Fruit fly (Drosophila melanogaster) whole organism, adult: ENCODE results near the gene CG7910.

Experiments
- CG11617 ChIP-seq: fragments of 200-800 bp; sonication (Bioruptor generic); optimal IDR thresholded peaks from 2 replicates; lab custom pipeline; 2017; ENCODE audit warnings: mild to moderate bottlenecking, missing biosample characterization, missing genetic modification reagents, missing genetic modification characterization
- CG12768 ChIP-seq: fragments of 200-800 bp; sonication (Bioruptor generic); optimal IDR thresholded peaks from 2 replicates; lab custom pipeline; 2017; ENCODE audit warnings: missing biosample characterization, missing genetic modification characterization, mild to moderate bottlenecking, moderate library complexity, missing genetic modification reagents
- CG14711 ChIP-seq: fragments of 200-800 bp; sonication (Bioruptor generic); optimal IDR thresholded peaks from 2 replicates; lab custom pipeline; 2018; ENCODE audit warnings: missing biosample characterization, mild to moderate bottlenecking, missing genetic modification characterization, moderate library complexity
- CG1620 ChIP-seq: fragments of 200-800 bp; sonication (Bioruptor generic); optimal IDR thresholded peaks from 2 replicates; lab custom pipeline; 2016; ENCODE audit warnings: missing biosample characterization, missing genetic modification characterization
- CG33017 ChIP-seq: fragments of 200-800 bp; sonication (Bioruptor generic); optimal IDR thresholded peaks from 2 replicates; lab custom pipeline; 2018; ENCODE audit warnings: missing biosample characterization, mild to moderate bottlenecking, missing genetic modification characterization, moderate library complexity
- CG5204 ChIP-seq: fragments of 200-800 bp; sonication (Bioruptor generic); optimal IDR thresholded peaks from 2 replicates; lab custom pipeline; 2016; ENCODE audit warnings: missing biosample characterization, missing genetic modification characterization
- CG7045 ChIP-seq: fragments of 200-800 bp; sonication (Bioruptor generic); optimal IDR thresholded peaks from 2 replicates; lab custom pipeline; 2017; ENCODE audit warnings: missing biosample characterization, mild to moderate bottlenecking, missing genetic modification characterization
- CG7101 ChIP-seq: fragments of 200-800 bp; sonication (Bioruptor generic); optimal IDR thresholded peaks from 2 replicates; lab custom pipeline; 2018; ENCODE audit warnings: missing biosample characterization, mild to moderate bottlenecking, missing genetic modification characterization, moderate library complexity
- Clk ChIP-seq: fragments of 200-800 bp; sonication (Bioruptor generic); optimal IDR thresholded peaks from 2 replicates; lab custom pipeline; 2017; ENCODE audit warnings: missing biosample characterization, missing genetic modification characterization
- Crg-1 ChIP-seq: fragments of 200-800 bp; sonication (Bioruptor generic); optimal IDR thresholded peaks from 2 replicates; lab custom pipeline; 2016; ENCODE audit warnings: missing biosample characterization, missing genetic modification characterization
- Hr96 ChIP-seq: fragments of 200-800 bp; sonication (Bioruptor generic); optimal IDR thresholded peaks from 2 replicates; lab custom pipeline; 2016; ENCODE audit warnings: missing biosample characterization, missing genetic modification characterization
- Mnt ChIP-seq: fragments of 200-800 bp; sonication (Bioruptor generic); optimal IDR thresholded peaks from 2 replicates; lab custom pipeline; 2016; ENCODE audit warnings: missing biosample characterization, mild to moderate bottlenecking, missing genetic modification characterization
- bab1 ChIP-seq: fragments of 200-800 bp; sonication (Bioruptor generic); optimal IDR thresholded peaks from 3 replicates; lab custom pipeline; 2019; ENCODE audit warnings: missing biosample characterization, mild to moderate bottlenecking, missing genetic modification characterization, moderate library complexity
- cic ChIP-seq: fragments of 200-800 bp; sonication (Bioruptor generic); optimal IDR thresholded peaks from 2 replicates; lab custom pipeline; 2017; ENCODE audit warnings: missing biosample characterization, mild to moderate bottlenecking, missing genetic modification characterization, moderate library complexity
- cnc ChIP-seq, 2 experiments: fragments of >200 bp; optimal IDR thresholded peaks; 2 replicates each; lab custom pipeline; 2017
- kay ChIP-seq: fragments of 200-800 bp; sonication (Bioruptor generic); peaks from one replicate; lab custom pipeline; 2016; ENCODE audit warnings: missing biosample characterization, missing genetic modification characterization, borderline replicate concordance
- ovo ChIP-seq: fragments of 200-800 bp; sonication (Bioruptor generic); optimal IDR thresholded peaks from 2 replicates; lab custom pipeline; 2016; ENCODE audit warnings: missing biosample characterization, missing genetic modification characterization
- pad ChIP-seq: fragments of 200-800 bp; sonication (Bioruptor generic); optimal IDR thresholded peaks from 3 replicates; lab custom pipeline; 2017; ENCODE audit warnings: missing biosample characterization, missing genetic modification characterization, mild to moderate bottlenecking, moderate library complexity, missing genetic modification reagents
- tj ChIP-seq: fragments of 200-800 bp; sonication (Bioruptor generic); optimal IDR thresholded peaks from 3 replicates; lab custom pipeline; 2017; ENCODE audit warnings: missing biosample characterization, mild to moderate bottlenecking, missing genetic modification characterization, moderate library complexity
- toe ChIP-seq: fragments of 200-800 bp; sonication (Bioruptor generic); optimal IDR thresholded peaks from 2 replicates; lab custom pipeline; 2016; ENCODE audit warnings: missing biosample characterization, missing genetic modification characterization

Gene CG7910

DNA sequence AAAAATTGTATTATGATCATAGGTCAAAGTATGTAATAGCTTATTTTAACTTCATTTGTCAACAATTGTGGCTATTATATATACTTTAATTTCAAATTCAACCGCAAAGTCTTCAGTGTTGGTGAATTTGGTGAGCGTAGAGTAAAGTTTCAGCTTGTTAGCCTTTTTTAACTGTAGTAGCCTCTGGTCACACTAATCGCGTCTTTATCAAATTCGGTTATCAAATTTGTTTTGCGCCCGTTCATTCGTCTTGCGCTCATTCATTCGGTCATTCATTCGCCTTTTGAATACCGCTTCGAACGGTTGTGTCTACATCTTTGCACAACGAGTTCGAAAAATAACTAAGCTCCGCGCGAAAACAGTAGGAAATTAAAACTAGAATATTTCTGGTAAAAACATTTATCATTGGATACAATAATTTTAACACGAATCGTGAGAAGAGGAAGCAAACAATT, 18.1 kb downstream of the CG7910 start, which contains the start of gene puc:
puc (plus strand) TSS at position 245 of the 455 bp plus-strand sequence.
- TF ChIP-seq CG11617 (GFP tag; lab: Kevin White, UChicago) (peak; percentile 33), toe (GFP tag; lab: Kevin White, UChicago) (peak; percentile 1), CG12768 (GFP tag; lab: Kevin White, UChicago) (peak; percentile 55), Clk (no peak), CG7045 (GFP tag; lab: Kevin White, UChicago) (no peak), cnc (optimal IDR thresholded peaks at IDR 0.05; lab: Kevin White, UChicago) (no peak), Hr96 (GFP tag; lab: Kevin White, UChicago) (peak; percentile 16), cic (GFP tag; lab: Kevin White, UChicago) (peak; percentile 79), tj (GFP tag; lab: Kevin White, UChicago) (peak; percentile 25), ovo (GFP tag; lab: Kevin White, UChicago) (no peak), CG1620 (GFP tag; lab: Kevin White, UChicago) (peak; percentile 63), bab1 (peak; percentile 67), Mnt (GFP tag; lab: Kevin White, UChicago) (peak; percentile 75), CG14711 (no peak), pad (GFP tag; lab: Kevin White, UChicago) (no peak), CG33017 (peak; percentile 66), CG5204 (peak; percentile 20), CG7101 (tag; lab: Kevin White, UChicago) (peak; percentile 60), Crg-1 (GFP tag; lab: Kevin White, UChicago) (peak; percentile 27), kay (GFP tag; lab: Kevin White, UChicago) (no peak)

DNA sequence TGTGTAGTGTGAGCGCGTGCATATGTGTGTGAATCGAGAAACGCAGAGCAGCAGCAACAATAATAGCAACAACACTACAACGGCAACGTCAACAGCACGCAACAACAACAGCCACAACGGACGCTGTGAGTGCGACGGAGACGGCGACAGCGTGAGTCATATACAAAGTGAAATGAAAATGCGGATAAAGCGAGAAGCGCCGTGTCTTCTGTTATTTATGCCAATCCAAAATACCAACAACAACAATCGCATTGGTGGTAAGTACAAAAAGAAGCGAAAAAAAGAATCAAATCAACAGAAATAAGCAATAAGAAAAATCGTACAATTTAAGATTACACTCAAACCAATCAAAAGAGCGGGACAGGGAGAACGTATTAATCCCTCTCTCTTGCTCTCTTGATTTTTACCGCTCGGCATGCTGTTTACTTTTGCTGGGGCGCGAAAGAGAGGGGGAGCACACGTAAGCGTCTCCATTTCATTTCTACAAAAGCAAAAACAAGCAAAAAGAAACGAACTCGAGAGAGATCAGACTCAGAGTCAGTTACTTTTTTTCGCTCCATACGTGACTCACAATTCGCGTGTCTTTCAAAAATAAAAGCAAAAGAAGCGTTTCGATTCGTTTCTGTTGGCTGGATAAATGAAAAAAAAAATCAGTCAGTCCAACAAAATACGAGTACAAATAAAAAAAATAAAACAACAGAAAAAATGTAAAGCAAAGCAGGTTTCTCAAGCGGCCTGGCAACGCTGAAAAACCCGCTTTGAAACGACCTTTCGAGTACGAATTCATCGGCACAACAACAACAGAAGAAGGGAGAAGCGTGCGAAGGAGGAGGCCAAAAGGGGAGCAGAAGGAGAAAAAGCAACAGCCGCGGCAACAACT, 19.0 kb downstream of the CG7910 start:
- TF ChIP-seq CG33017 (no peak), tj (GFP tag; lab: Kevin White, UChicago) (peak; percentile 92), CG14711 (no peak), CG7045 (GFP tag; lab: Kevin White, UChicago) (no peak), Crg-1 (GFP tag; lab: Kevin White, UChicago) (peak; percentile 10), toe (GFP tag; lab: Kevin White, UChicago) (no peak), CG1620 (GFP tag; lab: Kevin White, UChicago) (no peak), Clk (no peak), pad (GFP tag; lab: Kevin White, UChicago) (peak; percentile 44), CG5204 (no peak), kay (GFP tag; lab: Kevin White, UChicago) (peak; percentile 99), ovo (GFP tag; lab: Kevin White, UChicago) (peak; percentile 33), CG12768 (GFP tag; lab: Kevin White, UChicago) (peak; percentile 27), Hr96 (GFP tag; lab: Kevin White, UChicago) (peak; percentile 10), cnc (optimal IDR thresholded peaks at IDR 0.05; lab: Kevin White, UChicago) (no peak), bab1 (no peak), cic (GFP tag; lab: Kevin White, UChicago) (peak; percentile 52), CG7101 (tag; lab: Kevin White, UChicago) (peak; percentile 38), CG11617 (GFP tag; lab: Kevin White, UChicago) (peak; percentile 58), Mnt (GFP tag; lab: Kevin White, UChicago) (peak; percentile 57)

DNA sequence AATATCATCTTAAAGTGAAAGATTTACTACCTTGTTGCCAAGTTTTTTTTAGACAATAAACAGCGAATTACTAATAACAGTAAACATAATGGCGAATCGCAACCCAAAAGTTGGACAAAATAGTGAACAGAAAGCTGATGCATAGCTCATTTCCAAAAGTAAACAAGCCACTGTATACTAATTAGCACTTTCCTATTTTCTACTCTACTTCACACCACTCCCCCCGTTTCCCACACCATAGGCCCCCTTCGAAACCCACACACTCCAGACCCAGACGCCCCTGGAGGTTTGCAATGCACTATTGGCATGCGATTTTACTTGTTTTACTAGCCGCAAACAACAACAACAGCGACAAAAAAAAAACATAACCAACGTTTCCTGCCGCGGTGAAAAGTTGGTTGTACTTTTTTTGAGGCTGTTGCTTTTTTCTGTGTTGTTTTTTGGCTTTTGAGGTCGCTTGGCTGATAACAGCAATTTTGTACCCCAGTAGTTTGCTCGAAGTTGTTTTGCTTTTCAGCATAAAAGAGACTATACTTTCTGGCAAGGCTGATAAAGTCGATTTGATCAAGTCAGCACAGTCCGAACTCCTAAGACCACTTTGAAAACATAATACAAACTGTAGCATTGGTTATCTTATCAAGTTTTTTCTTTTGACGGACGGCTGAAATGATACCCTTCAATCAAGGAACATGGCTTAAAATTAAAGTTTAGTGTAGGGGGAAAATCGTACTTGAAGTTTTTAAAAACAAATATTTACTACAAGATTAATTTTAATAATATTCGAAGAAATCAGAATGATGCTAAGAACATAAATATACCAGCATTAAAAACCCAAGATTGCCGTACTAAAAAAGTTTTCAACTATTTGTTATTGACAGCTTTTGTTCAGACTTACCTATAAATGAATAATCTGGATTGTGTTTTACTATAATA, 20.1 kb downstream of the CG7910 start:
- TF ChIP-seq tj (GFP tag; lab: Kevin White, UChicago) (peak; percentile 73), kay (GFP tag; lab: Kevin White, UChicago) (peak; percentile 84), CG5204 (no peak)

DNA sequence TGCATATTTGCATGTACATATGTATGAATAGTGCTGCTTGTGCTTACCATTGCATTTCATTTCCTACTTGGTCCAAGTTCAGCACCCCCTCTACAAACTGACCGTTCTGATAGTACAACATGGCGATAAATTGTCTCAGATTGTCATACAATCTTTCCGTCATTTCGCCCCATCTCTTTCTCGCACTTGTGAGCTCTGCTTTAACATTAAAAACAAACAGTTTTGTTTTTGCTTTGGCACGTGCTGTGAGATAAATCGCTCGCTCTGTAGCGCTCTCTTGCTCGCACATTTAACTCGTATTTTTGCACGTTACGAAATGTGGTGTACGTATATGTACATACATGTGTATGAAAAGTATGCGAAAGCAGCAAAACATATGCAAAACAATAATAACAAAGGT, 21.7 kb downstream of the CG7910 start:
- TF ChIP-seq CG1620 (GFP tag; lab: Kevin White, UChicago), result no peak
- no peak for TF ChIP-seq ovo (GFP tag; lab: Kevin White, UChicago)
- no peak for TF ChIP-seq CG11617 (GFP tag; lab: Kevin White, UChicago)
- no peak for TF ChIP-seq cic (GFP tag; lab: Kevin White, UChicago)
- no peak for TF ChIP-seq kay (GFP tag; lab: Kevin White, UChicago)
- no peak for TF ChIP-seq Hr96 (GFP tag; lab: Kevin White, UChicago)
- TF ChIP-seq CG7101 (tag; lab: Kevin White, UChicago), result no peak
- no peak for TF ChIP-seq Crg-1 (GFP tag; lab: Kevin White, UChicago)
- no peak for TF ChIP-seq CG7045 (GFP tag; lab: Kevin White, UChicago)
- TF ChIP-seq Clk, result no peak
- TF ChIP-seq pad (GFP tag; lab: Kevin White, UChicago), result peak; percentile 2
- TF ChIP-seq toe (GFP tag; lab: Kevin White, UChicago), result no peak
- TF ChIP-seq CG33017, result no peak
- TF ChIP-seq Mnt (GFP tag; lab: Kevin White, UChicago), result peak; percentile 52
- no peak for TF ChIP-seq CG14711
- no peak for TF ChIP-seq CG5204
- no peak for TF ChIP-seq cnc (optimal IDR thresholded peaks at IDR 0.05; lab: Kevin White, UChicago)
- TF ChIP-seq tj (GFP tag; lab: Kevin White, UChicago), result peak; percentile 58
- no peak for TF ChIP-seq CG12768 (GFP tag; lab: Kevin White, UChicago)
- TF ChIP-seq bab1, result no peak
